Worm (Caenorhabditis elegans): ENCODE results near the gene srh-287.

ce11 chrV:17765077-17765476 lies 35.6 kb upstream of the srh-287 start, which contains the start of the genes C47A10.16 and srh-283:
- no peak for TF ChIP-seq ama-1 (optimal IDR thresholded peaks at IDR 0.05)
- no peak for TF ChIP-seq R02D3.7 (tag; optimal IDR thresholded peaks at IDR 0.05)
- TF ChIP-seq dpl-1 (GFP tag; optimal IDR thresholded peaks at IDR 0.05): no peak
- no peak for TF ChIP-seq tag-97 (GFP tag; IDR thresholded peaks at IDR 0.05)
- no peak for TF ChIP-seq mdl-1 (tag; optimal IDR thresholded peaks at IDR 0.05)
- TF ChIP-seq ceh-82 (tag; optimal IDR thresholded peaks at IDR 0.05): no peak
- no peak for TF ChIP-seq ceh-28 (tag; optimal IDR thresholded peaks at IDR 0.05)
- TF ChIP-seq nhr-41 (GFP tag; IDR thresholded peaks at IDR 0.05): no peak
- no peak for TF ChIP-seq aly-2 (tag; optimal IDR thresholded peaks at IDR 0.05)
- no peak for TF ChIP-seq zfp-2 (tag; optimal IDR thresholded peaks at IDR 0.05)
- no peak for TF ChIP-seq nhr-28 (tag; optimal IDR thresholded peaks at IDR 0.05)
- TF ChIP-seq ztf-11 (tag; optimal IDR thresholded peaks at IDR 0.05): no peak
- no peak for TF ChIP-seq unc-39 (tag; optimal IDR thresholded peaks at IDR 0.05)
